Fruit fly (Drosophila melanogaster): ENCODE data around the gene CanA-14F.

Gene CanA-14F

dm6 chrX:16552968-16553417, 34.0 kb downstream of the CanA-14F start (continued):
- TF ChIP-seq Trl (optimal IDR thresholded peaks at IDR 0.05), result peak; percentile 26
- TF ChIP-seq Trl (GFP tag; optimal IDR thresholded peaks at IDR 0.05), result no peak
- peak; percentile 10 for TF ChIP-seq Hr3 (GFP tag; optimal IDR thresholded peaks at IDR 0.05)
- no peak for TF ChIP-seq kah (GFP tag; optimal IDR thresholded peaks at IDR 0.05)
- peak; percentile 99 for TF ChIP-seq CG15479 (GFP tag; optimal IDR thresholded peaks at IDR 0.05)
- TF ChIP-seq CG17385 (GFP tag; optimal IDR thresholded peaks at IDR 0.05), result peak; percentile 97
- no peak for TF ChIP-seq CG11247 (GFP tag; IDR thresholded peaks at IDR 0.05)
- TF ChIP-seq CG9797 (GFP tag; optimal IDR thresholded peaks at IDR 0.05), result no peak
- TF ChIP-seq chn (GFP tag; optimal IDR thresholded peaks at IDR 0.05), result peak; percentile 31
- TF ChIP-seq Bgb (GFP tag; IDR thresholded peaks at IDR 0.05; ENCODE audit: partially characterized antibody), result no peak
- TF ChIP-seq tll (GFP tag; optimal IDR thresholded peaks at IDR 0.05), result peak in 1 of 2 experiments; percentile 45
- no peak for TF ChIP-seq Dip2 (GFP tag; IDR thresholded peaks at IDR 0.05)
- no peak for TF ChIP-seq CG15696 (tag; optimal IDR thresholded peaks at IDR 0.05)
- TF ChIP-seq Neu2 (GFP tag; optimal IDR thresholded peaks at IDR 0.05; ENCODE audit: borderline replicate concordance), result no peak
- TF ChIP-seq CG4360 (GFP tag; IDR thresholded peaks at IDR 0.05), result peak; percentile 35; the same call in 1 of the 2 replicates
- TF ChIP-seq lab (GFP tag; optimal IDR thresholded peaks at IDR 0.05), result no peak
- TF ChIP-seq Med (GFP tag), result peak; percentile 11
- TF ChIP-seq CG9609 (GFP tag; optimal IDR thresholded peaks at IDR 0.05), result no peak
- TF ChIP-seq Dfd (GFP tag; optimal IDR thresholded peaks at IDR 0.05), result peak in 1 of 2 experiments; percentile 86
- no peak for TF ChIP-seq ham (GFP tag; IDR thresholded peaks at IDR 0.05)
- no peak for TF ChIP-seq CG10654 (GFP tag; optimal IDR thresholded peaks at IDR 0.05)
- TF ChIP-seq Eip74EF (GFP tag; optimal IDR thresholded peaks at IDR 0.05), result peak in 1 of 2 experiments; percentile 97
- no peak for TF ChIP-seq CG9876 (GFP tag; optimal IDR thresholded peaks at IDR 0.05)
- TF ChIP-seq Atf3 (GFP tag; optimal IDR thresholded peaks at IDR 0.05), result no peak
- TF ChIP-seq zfh2 (GFP tag; optimal IDR thresholded peaks at IDR 0.05), result no peak
- TF ChIP-seq Six4 (GFP tag; optimal IDR thresholded peaks at IDR 0.05), result no peak
- no peak for TF ChIP-seq CG11560 (tag; IDR thresholded peaks at IDR 0.05)
- peak; percentile 99 for TF ChIP-seq CG31365 (tag; optimal IDR thresholded peaks at IDR 0.05)
- no peak for TF ChIP-seq CG2202 (tag; optimal IDR thresholded peaks at IDR 0.05)
- peak; percentile 70 for TF ChIP-seq CG8290 (GFP tag; optimal IDR thresholded peaks at IDR 0.05)
- TF ChIP-seq CG8290 (tag; optimal IDR thresholded peaks at IDR 0.05), result peak; percentile 18 to 88
- TF ChIP-seq repo (GFP tag; optimal IDR thresholded peaks at IDR 0.05), result no peak
- peak; percentile 86 for TF ChIP-seq kni (GFP tag; optimal IDR thresholded peaks at IDR 0.05)
- TF ChIP-seq CG12236 (GFP tag; optimal IDR thresholded peaks at IDR 0.05), result no peak
- TF ChIP-seq cas (GFP tag; IDR thresholded peaks at IDR 0.05), result no peak
- TF ChIP-seq Opbp (GFP tag; IDR thresholded peaks at IDR 0.05; ENCODE audit: partially characterized antibody), result peak; percentile 40; the same call in 1 of the 3 replicates
- no peak for TF ChIP-seq CG3726 (GFP tag; IDR thresholded peaks at IDR 0.05)

DNA sequence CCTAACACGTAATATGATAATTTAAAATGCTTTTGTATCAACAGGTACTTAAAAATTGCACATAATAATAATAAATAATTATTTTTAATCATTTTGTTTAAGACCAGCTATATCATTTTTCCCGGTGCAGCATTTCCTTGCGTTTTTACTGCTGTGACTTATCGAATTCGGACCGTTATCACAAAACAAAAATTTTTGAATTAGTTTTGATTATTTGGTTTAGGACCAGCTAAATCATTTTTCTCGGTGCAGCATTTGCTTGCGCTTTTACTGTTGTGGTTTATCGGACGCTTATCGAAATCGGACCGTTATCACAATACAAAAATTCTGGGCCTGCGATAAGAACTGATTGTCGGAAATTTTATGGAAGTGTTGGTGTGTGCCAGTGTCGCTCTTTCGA, 34.4 kb downstream of the CanA-14F start:
- TF ChIP-seq Oaz (GFP tag; IDR thresholded peaks at IDR 0.05) (no peak; the same call in 1 of the 2 replicates), nau (GFP tag; optimal IDR thresholded peaks at IDR 0.05) (peak; percentile 80), Adf1 (GFP tag; IDR thresholded peaks at IDR 0.05) (no peak), sug (tag; optimal IDR thresholded peaks at IDR 0.05) (no peak), CG16815 (GFP tag; optimal IDR thresholded peaks at IDR 0.05) (peak; percentile 53), Hsf (GFP tag; optimal IDR thresholded peaks at IDR 0.05) (peak; percentile 65), Hr3 (GFP tag; optimal IDR thresholded peaks at IDR 0.05) (peak; percentile 31), ro (GFP tag; IDR thresholded peaks at IDR 0.05) (no peak), CG1647 (GFP tag; optimal IDR thresholded peaks at IDR 0.05) (peak; percentile 25), CG14441 (GFP tag; IDR thresholded peaks at IDR 0.05) (peak; percentile 76), prd (optimal IDR thresholded peaks at IDR 0.05) (no peak), prd (GFP tag; IDR thresholded peaks at IDR 0.05) (peak; percentile 66; the same call in 2 of the 3 replicates), CG8924 (tag; optimal IDR thresholded peaks at IDR 0.05) (peak; percentile 86), fu2 (GFP tag; optimal IDR thresholded peaks at IDR 0.05) (peak; percentile 40), Side (GFP tag; optimal IDR thresholded peaks at IDR 0.05) (peak; percentile 32), CG7357 (GFP tag; IDR thresholded peaks at IDR 0.05) (peak; percentile 51; the same call in 2 of the 3 replicates), NC2β (GFP tag; optimal IDR thresholded peaks at IDR 0.05) (peak; percentile 50), amos (GFP tag; IDR thresholded peaks at IDR 0.05; ENCODE audit: partially characterized antibody) (no peak), CG11247 (GFP tag; IDR thresholded peaks at IDR 0.05) (peak; percentile 69)
